Fruit fly (Drosophila melanogaster): ENCODE results near the gene CG12017.

dm6 chr3L:3315288-3315687 lies 35.2 kb downstream of the CG12017 start, which contains the start of gene Drsl4:
- TF ChIP-seq pad (GFP tag; optimal IDR thresholded peaks at IDR 0.05) (no peak), Mnt (GFP tag; optimal IDR thresholded peaks at IDR 0.05) (no peak), kay (GFP tag; ENCODE audit: borderline replicate concordance) (no peak), bab1 (GFP tag; optimal IDR thresholded peaks at IDR 0.05) (peak; percentile 22), cic (GFP tag; optimal IDR thresholded peaks at IDR 0.05) (no peak), CG1620 (GFP tag; optimal IDR thresholded peaks at IDR 0.05) (no peak), cnc (optimal IDR thresholded peaks at IDR 0.05) (no peak), CG14711 (tag; optimal IDR thresholded peaks at IDR 0.05) (no peak), CG11617 (GFP tag; optimal IDR thresholded peaks at IDR 0.05) (no peak), CG7101 (tag; optimal IDR thresholded peaks at IDR 0.05) (no peak)
